Fruit fly (Drosophila melanogaster): Measurements from ENCODE around the gene CG31517.
A peak's percentile ranks its signal among the peaks of the same experiment; 100 is the strongest.

DNA sequence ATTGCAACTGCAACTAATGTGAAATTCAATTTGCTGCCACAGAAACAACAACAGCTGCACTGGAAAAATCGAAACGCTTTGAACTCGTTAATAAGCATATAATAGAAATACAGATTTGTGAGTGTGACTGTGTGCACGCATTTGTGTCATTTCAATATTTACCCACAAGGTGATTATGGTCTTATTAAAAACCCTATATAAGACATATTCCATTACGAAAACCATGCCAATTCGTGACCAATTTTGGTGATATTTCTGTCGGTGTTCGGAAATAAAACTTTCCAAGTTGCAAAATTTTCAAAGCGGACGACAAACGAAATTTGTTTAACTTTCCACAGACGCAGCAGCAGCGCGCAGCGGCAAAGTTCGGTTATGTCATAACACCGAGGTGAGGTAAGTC is 47.2 kb downstream of the CG31517 start:
- TF ChIP-seq CG6792 (GFP tag; optimal IDR thresholded peaks at IDR 0.05) (no peak), achi (GFP tag; optimal IDR thresholded peaks at IDR 0.05) (no peak), CG15336 (GFP tag; IDR thresholded peaks at IDR 0.05) (peak; percentile 18; the same call in 1 of the 2 replicates)

All from whole organism, prepupa.